Fruit fly (Drosophila melanogaster) whole organism, embryonic: ENCODE measurements around the gene Src64B.
A peak's percentile ranks its signal among the peaks of the same experiment; 100 is the strongest.

Experiments used
- Abd-B ChIP-seq: fragments of 200-800 bp; sonication (Bioruptor generic); optimal IDR thresholded peaks from 2 replicates; lab custom pipeline; 2018; ENCODE audit warnings: missing biosample characterization, mild to moderate bottlenecking, missing genetic modification characterization, moderate library complexity
- Atf-2 ChIP-seq: fragments of 200-800 bp; sonication (Bioruptor generic); optimal IDR thresholded peaks from 2 replicates; lab custom pipeline; 2016; ENCODE audit warnings: missing biosample characterization, missing genetic modification characterization
- Bdp1 ChIP-seq: fragments of 200-800 bp; sonication (Bioruptor generic); optimal IDR thresholded peaks from 3 replicates; lab custom pipeline; 2016; ENCODE audit warnings: missing biosample characterization, missing genetic modification characterization
- C15 ChIP-seq: fragments of 200-800 bp; sonication (Bioruptor generic); IDR thresholded peaks from 3 replicates; pipeline ENCODE4 v1.3.6; 2022; ENCODE audit warnings: missing biosample characterization, missing genetic modification characterization
- CG10147 ChIP-seq: fragments of 200-800 bp; sonication (Bioruptor generic); optimal IDR thresholded peaks from 2 replicates; lab custom pipeline; 2019; ENCODE audit warnings: missing biosample characterization, mild to moderate bottlenecking, missing genetic modification characterization, moderate library complexity
- CG10321 ChIP-seq: fragments of 200-800 bp; sonication (Bioruptor generic); IDR thresholded peaks from 2 replicates; pipeline ENCODE4 v1.3.6; 2022; ENCODE audit warnings: missing biosample characterization, missing genetic modification characterization
- CG10654 ChIP-seq: fragments of 200-800 bp; sonication (Bioruptor generic); optimal IDR thresholded peaks from 2 replicates; lab custom pipeline; 2016; ENCODE audit warnings: missing biosample characterization, missing genetic modification characterization
- CG12744 ChIP-seq: fragments of 200-800 bp; sonication (Bioruptor generic); optimal IDR thresholded peaks from 2 replicates; lab custom pipeline; 2016; ENCODE audit warnings: missing biosample characterization, missing genetic modification characterization
- CG14965 ChIP-seq: fragments of 200-800 bp; sonication (Bioruptor generic); optimal IDR thresholded peaks from 2 replicates; lab custom pipeline; 2016; ENCODE audit warnings: missing biosample characterization, missing genetic modification characterization, borderline replicate concordance
- CG15011 ChIP-seq: fragments of 200-800 bp; sonication (Bioruptor generic); optimal IDR thresholded peaks from 3 replicates; lab custom pipeline; 2018; ENCODE audit warnings: missing biosample characterization, mild to moderate bottlenecking, missing genetic modification characterization
- CG15514 ChIP-seq: fragments of 200-800 bp; sonication (Bioruptor generic); optimal IDR thresholded peaks from 3 replicates; lab custom pipeline; 2017; ENCODE audit warnings: missing biosample characterization, missing genetic modification characterization, mild to moderate bottlenecking, moderate library complexity, missing genetic modification reagents
- CG15601 ChIP-seq: fragments of 200-800 bp; sonication (Bioruptor generic); optimal IDR thresholded peaks from 3 replicates; lab custom pipeline; 2019; ENCODE audit warnings: missing biosample characterization, mild to moderate bottlenecking, missing genetic modification characterization, moderate library complexity
- CG16779 ChIP-seq: fragments of 200-800 bp; sonication (Bioruptor generic); IDR thresholded peaks from 2 replicates; pipeline ENCODE4 v1.3.6; 2022; ENCODE audit warnings: missing biosample characterization, missing genetic modification characterization
- CG16863 ChIP-seq: fragments of 200-800 bp; sonication (Bioruptor generic); optimal IDR thresholded peaks from 3 replicates; lab custom pipeline; 2016; ENCODE audit warnings: missing biosample characterization, missing genetic modification characterization
- CG1792 ChIP-seq: fragments of 200-800 bp; sonication (Bioruptor generic); optimal IDR thresholded peaks from 2 replicates; lab custom pipeline; 2016; ENCODE audit warnings: missing biosample characterization, missing genetic modification characterization
- CG18011 ChIP-seq: fragments of 200-800 bp; sonication (Bioruptor generic); optimal IDR thresholded peaks from 2 replicates; lab custom pipeline; 2017; ENCODE audit warnings: missing biosample characterization, missing genetic modification characterization, mild to moderate bottlenecking, moderate library complexity, missing genotype
- CG31365 ChIP-seq: fragments of 200-800 bp; sonication (Bioruptor generic); optimal IDR thresholded peaks from 2 replicates; lab custom pipeline; 2018; ENCODE audit warnings: missing biosample characterization, mild to moderate bottlenecking, missing genetic modification characterization
- CG31441 ChIP-seq: fragments of 200-800 bp; sonication (Bioruptor generic); IDR thresholded peaks from 2 replicates; pipeline ENCODE4 v1.3.6; 2022; ENCODE audit warnings: missing biosample characterization, missing genetic modification characterization
- CG33213 ChIP-seq: fragments of 200-800 bp; sonication (Bioruptor generic); optimal IDR thresholded peaks from 3 replicates; lab custom pipeline; 2016; ENCODE audit warnings: missing biosample characterization, missing genetic modification characterization
- CG33557 ChIP-seq: fragments of 200-800 bp; sonication (Bioruptor generic); optimal IDR thresholded peaks from 2 replicates; lab custom pipeline; 2019; ENCODE audit warnings: missing biosample characterization, mild to moderate bottlenecking, missing genetic modification characterization, moderate library complexity
- CG6791 ChIP-seq: fragments of 200-800 bp; sonication (Bioruptor generic); IDR thresholded peaks from 3 replicates; pipeline ENCODE4 v1.3.6; 2022; ENCODE audit warnings: missing biosample characterization, missing genetic modification characterization; ENCODE audit not compliant: partially characterized antibody
- CG8478 ChIP-seq: fragments of >200 bp; optimal IDR thresholded peaks from 2 replicates; lab custom pipeline; 2018
- CoRest ChIP-seq: fragments of 200-800 bp; sonication (Bioruptor generic); optimal IDR thresholded peaks from 3 replicates; lab custom pipeline; 2018; ENCODE audit warnings: missing biosample characterization, mild to moderate bottlenecking, missing genetic modification characterization, moderate library complexity
- CrebB ChIP-seq: fragments of 200-800 bp; sonication (Bioruptor generic); optimal IDR thresholded peaks from 3 replicates; lab custom pipeline; 2018; ENCODE audit warnings: missing biosample characterization, mild to moderate bottlenecking, missing genetic modification characterization
- D19B ChIP-seq: fragments of 200-800 bp; sonication (Bioruptor generic); optimal IDR thresholded peaks from 2 replicates; lab custom pipeline; 2017; ENCODE audit warnings: missing biosample characterization, mild to moderate bottlenecking, missing genetic modification characterization
- Doc3 ChIP-seq: fragments of 200-800 bp; sonication (Bioruptor generic); IDR thresholded peaks from 3 replicates; pipeline ENCODE4 v1.3.6; 2022; ENCODE audit warnings: missing biosample characterization, missing genetic modification characterization; ENCODE audit not compliant: partially characterized antibody
- E2f2 ChIP-seq: fragments of 200-800 bp; sonication (Bioruptor generic); IDR thresholded peaks from 2 replicates; pipeline ENCODE4 v1.3.6; 2022; ENCODE audit warnings: missing biosample characterization, missing genetic modification characterization
- Hmr ChIP-seq: fragments of 200-800 bp; sonication (Bioruptor generic); optimal IDR thresholded peaks from 3 replicates; lab custom pipeline; 2017; ENCODE audit warnings: mild to moderate bottlenecking, missing biosample characterization, missing genetic modification reagents, missing genetic modification characterization
- Lpt ChIP-seq: fragments of >200 bp; optimal IDR thresholded peaks from 2 replicates; lab custom pipeline; 2018; ENCODE audit warnings: missing biosample characterization, missing genetic modification characterization
- MTF-1 ChIP-seq: fragments of 200-800 bp; sonication (Bioruptor generic); optimal IDR thresholded peaks from 2 replicates; lab custom pipeline; 2018; ENCODE audit warnings: missing biosample characterization, mild to moderate bottlenecking, missing genetic modification characterization, borderline replicate concordance
- Myb ChIP-seq: fragments of 200-800 bp; sonication (Bioruptor generic); optimal IDR thresholded peaks from 2 replicates; lab custom pipeline; 2016; ENCODE audit warnings: missing biosample characterization, missing genetic modification characterization
- Ptx1 ChIP-seq: fragments of 200-800 bp; sonication (Bioruptor generic); IDR thresholded peaks from 2 replicates; pipeline ENCODE4 v1.3.6; 2022; ENCODE audit warnings: missing biosample characterization, missing genetic modification characterization
- TFAM ChIP-seq: fragments of 200-800 bp; sonication (Bioruptor generic); optimal IDR thresholded peaks from 2 replicates; lab custom pipeline; 2017; ENCODE audit warnings: missing biosample characterization, missing genetic modification characterization, inconsistent platforms
- Vsx1 ChIP-seq: fragments of 200-800 bp; sonication (Bioruptor generic); optimal IDR thresholded peaks from 2 replicates; lab custom pipeline; 2017; ENCODE audit warnings: missing biosample characterization, mild to moderate bottlenecking, missing genetic modification characterization, missing genetic modification reagents
- Xrp1 ChIP-seq: fragments of 200-800 bp; sonication (Bioruptor generic); IDR thresholded peaks from 2 replicates; pipeline ENCODE4 v1.3.6; 2022; ENCODE audit warnings: missing biosample characterization, missing genetic modification characterization
- al ChIP-seq: fragments of 200-800 bp; sonication (Bioruptor generic); IDR thresholded peaks from 2 replicates; pipeline ENCODE4 v1.3.6; 2022; ENCODE audit warnings: missing biosample characterization, missing genetic modification characterization
- amos ChIP-seq: fragments of 200-800 bp; sonication (Bioruptor generic); IDR thresholded peaks from 2 replicates; pipeline ENCODE4 v1.3.6; 2022; ENCODE audit warnings: missing biosample characterization, missing genetic modification characterization; ENCODE audit not compliant: partially characterized antibody
- cad ChIP-seq: fragments of >200 bp; optimal IDR thresholded peaks from 2 replicates; lab custom pipeline; 2017; ENCODE audit warnings: missing biosample characterization, missing genetic modification characterization
- ems ChIP-seq: fragments of 200-800 bp; sonication (Bioruptor generic); optimal IDR thresholded peaks from 3 replicates; lab custom pipeline; 2016; ENCODE audit warnings: missing biosample characterization, missing genetic modification characterization
- ftz-f1 ChIP-seq: fragments of 200-800 bp; sonication (Bioruptor generic); optimal IDR thresholded peaks from 2 replicates; lab custom pipeline; 2016; ENCODE audit warnings: missing biosample characterization, missing genetic modification characterization
- grau ChIP-seq: fragments of 200-800 bp; optimal IDR thresholded peaks from 3 replicates; lab custom pipeline; 2019; ENCODE audit warnings: missing biosample characterization, mild to moderate bottlenecking, missing genetic modification characterization, moderate library complexity
- h ChIP-seq: fragments of >200 bp; optimal IDR thresholded peaks from 2 replicates; lab custom pipeline; 2017
- hkb ChIP-seq, 2 experiments: fragments of 200-800 bp in 1 of 2; fragments of >200 bp in 1 of 2; sonication (Bioruptor generic) in 1 of 2; IDR thresholded peaks in 1 of 2; optimal IDR thresholded peaks in 1 of 2; 2 replicates each; pipeline versions ENCODE4 v1.3.6 to Lab custom; 2017 to 2022; ENCODE audit warnings: missing biosample characterization in 1 of 2, missing genetic modification characterization in 1 of 2
- lov ChIP-seq, 2 experiments: fragments of 200-800 bp in 1 of 2; fragments of >200 bp in 1 of 2; sonication (Bioruptor generic) in 1 of 2; IDR thresholded peaks in 1 of 2; optimal IDR thresholded peaks in 1 of 2; 2 replicates in 1 of 2; 3 replicates in 1 of 2; pipeline versions ENCODE4 v1.3.6 to Lab custom; 2017 to 2022; ENCODE audit warnings: missing biosample characterization in 1 of 2, missing genetic modification characterization in 1 of 2
- luna ChIP-seq: fragments of 200-800 bp; sonication (Bioruptor generic); optimal IDR thresholded peaks from 2 replicates; lab custom pipeline; 2016; ENCODE audit warnings: missing biosample characterization, missing genetic modification characterization
- pros ChIP-seq: fragments of 200-800 bp; sonication (Bioruptor generic); optimal IDR thresholded peaks from 3 replicates; lab custom pipeline; 2019; ENCODE audit warnings: missing biosample characterization, mild to moderate bottlenecking, missing genetic modification characterization, moderate library complexity
- repo ChIP-seq: fragments of 200-800 bp; sonication (Bioruptor generic); optimal IDR thresholded peaks from 2 replicates; lab custom pipeline; 2016; ENCODE audit warnings: missing biosample characterization, missing genetic modification characterization
- rib ChIP-seq: fragments of 200-800 bp; sonication (Bioruptor generic); IDR thresholded peaks from 2 replicates; pipeline ENCODE4 v1.3.6; 2022; ENCODE audit warnings: missing biosample characterization, missing genetic modification characterization
- sqz ChIP-seq: fragments of 200-800 bp; sonication (Bioruptor generic); optimal IDR thresholded peaks from 3 replicates; lab custom pipeline; 2018; ENCODE audit warnings: missing biosample characterization, mild to moderate bottlenecking, missing genetic modification characterization
- trem ChIP-seq: fragments of 200-800 bp; optimal IDR thresholded peaks from 3 replicates; lab custom pipeline; 2019; ENCODE audit warnings: missing biosample characterization, mild to moderate bottlenecking, missing genetic modification characterization, moderate library complexity
- tup ChIP-seq: fragments of 200-800 bp; sonication (Bioruptor generic); optimal IDR thresholded peaks from 2 replicates; lab custom pipeline; 2016; ENCODE audit warnings: missing biosample characterization, mild to moderate bottlenecking, missing genetic modification characterization, moderate library complexity

The Src64B gene

dm6 chr3L:4554216-4554615 lies 71.8 kb downstream of the Src64B start (continued):
- TF ChIP-seq pros (no peak), grau (tag; lab: Kevin White, UChicago) (no peak), CG10147 (GFP tag; lab: Kevin White, UChicago) (no peak), CG33213 (GFP tag; lab: Kevin White, UChicago) (no peak), sqz (GFP tag; lab: Kevin White, UChicago) (no peak), CG16863 (GFP tag; lab: Kevin White, UChicago) (no peak), cad (GFP tag; lab: Kevin White, UChicago) (no peak), CG15011 (GFP tag; lab: Kevin White, UChicago) (no peak), CG33557 (GFP tag; lab: Kevin White, UChicago) (no peak), C15 (GFP tag; lab: Robert Waterston, UW) (no peak), trem (tag; lab: Kevin White, UChicago) (no peak), Ptx1 (GFP tag; lab: Robert Waterston, UW) (no peak), CG31441 (no peak), CG1792 (no peak), Hmr (GFP tag; lab: Kevin White, UChicago) (no peak), E2f2 (GFP tag; lab: Robert Waterston, UW) (peak; percentile 81), CoRest (tag; lab: Kevin White, UChicago) (peak; percentile 1), CG8478 (lab: Kevin White, UChicago) (no peak), CG10321 (GFP tag; lab: Robert Waterston, UW) (peak; percentile 73; the same call in 1 of the 2 replicates), ems (GFP tag; lab: Kevin White, UChicago) (no peak), Vsx1 (GFP tag; lab: Kevin White, UChicago) (no peak), Xrp1 (no peak), Doc3 (GFP tag; lab: Robert Waterston, UW) (no peak), al (no peak), MTF-1 (no peak), Atf-2 (GFP tag; lab: Kevin White, UChicago) (no peak), CG16779 (GFP tag; lab: Robert Waterston, UW) (no peak), CG18011 (GFP tag; lab: Kevin White, UChicago) (peak; percentile 97), ftz-f1 (GFP tag; lab: Kevin White, UChicago) (no peak), CG14965 (GFP tag; lab: Kevin White, UChicago) (no peak), Abd-B (GFP tag; lab: Kevin White, UChicago) (peak; percentile 49), repo (no peak), TFAM (GFP tag; lab: Kevin White, UChicago) (no peak), luna (no peak), CG15601 (no peak), amos (no peak), CrebB (tag; lab: Kevin White, UChicago) (no peak), CG31365 (peak; percentile 92), hkb (optimal IDR thresholded peaks at IDR 0.05; lab: Kevin White, UChicago) (no peak), hkb (GFP tag; IDR thresholded peaks at IDR 0.05; lab: Robert Waterston, UW) (no peak), Bdp1 (GFP tag; lab: Kevin White, UChicago) (no peak), rib (GFP tag; lab: Robert Waterston, UW) (no peak), CG12744 (no peak), h (lab: Kevin White, UChicago) (no peak), CG10654 (GFP tag; lab: Kevin White, UChicago) (no peak), Lpt (no peak), CG15514 (GFP tag; lab: Kevin White, UChicago) (no peak), D19B (no peak), Myb (GFP tag; lab: Kevin White, UChicago) (peak; percentile 12), lov (optimal IDR thresholded peaks at IDR 0.05; lab: Kevin White, UChicago) (no peak), lov (GFP tag; IDR thresholded peaks at IDR 0.05; lab: Robert Waterston, UW) (no peak), tup (GFP tag; lab: Kevin White, UChicago) (no peak), CG6791 (GFP tag; lab: Robert Waterston, UW) (0 out of 3 replicates have a peak, but pooled peaks have one; percentile 34)
